Fruit fly (Drosophila melanogaster): ENCODE data around the gene TMEM216.

DNA sequence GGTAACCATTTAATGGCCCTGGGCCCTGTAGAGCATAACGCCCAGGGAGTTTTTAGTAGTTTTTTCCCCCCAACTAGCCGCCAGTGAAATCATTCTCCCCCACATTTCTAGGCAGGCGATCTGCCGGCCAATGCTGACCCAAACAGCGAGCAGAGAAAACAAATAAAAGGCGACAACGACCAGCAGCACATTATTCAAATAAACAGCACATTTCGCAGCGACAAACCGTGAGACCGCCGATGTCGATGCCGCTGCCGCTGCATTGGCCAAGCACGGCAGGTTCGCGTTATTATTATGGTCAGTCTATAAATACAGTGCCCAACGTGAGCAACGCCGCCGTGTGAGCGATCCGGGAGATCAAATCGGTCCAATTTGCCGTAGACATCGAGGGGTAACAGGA, 2.9 kb downstream of the TMEM216 start, which contains the start of gene CG11760:
- no peak for TF ChIP-seq kay (GFP tag; ENCODE audit: borderline replicate concordance)
- no peak for TF ChIP-seq cnc (optimal IDR thresholded peaks at IDR 0.05)
- TF ChIP-seq Clk (GFP tag; optimal IDR thresholded peaks at IDR 0.05), result no peak
- no peak for TF ChIP-seq Hr96 (GFP tag; optimal IDR thresholded peaks at IDR 0.05)
- TF ChIP-seq ovo (GFP tag; optimal IDR thresholded peaks at IDR 0.05), result no peak
- no peak for TF ChIP-seq CG12768 (GFP tag; optimal IDR thresholded peaks at IDR 0.05)

Data from whole organism, adult.